Worm (Caenorhabditis elegans) whole organism, early embryonic: Measurements from ENCODE around the gene F22B7.3.

Source experiments
- B0310.2 ChIP-seq: sonication (generic microtip); optimal IDR thresholded peaks from 2 replicates; lab custom pipeline; 2016; ENCODE audit warnings: mild to moderate bottlenecking, missing genetic modification characterization, missing compliant biosample characterization
- F13C5.2 ChIP-seq: sonication (generic microtip); optimal IDR thresholded peaks from 2 replicates; lab custom pipeline; 2017; ENCODE audit warnings: mild to moderate bottlenecking, missing genetic modification characterization, inconsistent platforms, missing compliant biosample characterization
- aly-1 ChIP-seq: sonication (generic microtip); optimal IDR thresholded peaks from 2 replicates; lab custom pipeline; 2016; ENCODE audit warnings: missing genetic modification characterization, missing compliant biosample characterization
- ama-1 ChIP-seq: fragments of 150-350 bp; optimal IDR thresholded peaks from 2 replicates; lab custom pipeline; 2014
- ceh-36 ChIP-seq: sonication (generic microtip); optimal IDR thresholded peaks from 2 replicates; lab custom pipeline; 2016; ENCODE audit warnings: missing genetic modification characterization, inconsistent platforms, missing compliant biosample characterization
- flt-1 ChIP-seq: fragments of 200-800 bp; sonication (Bioruptor generic); IDR thresholded peaks from 2 replicates; pipeline ENCODE4 v1.3.6; 2022; ENCODE audit warnings: missing genetic modification characterization, missing compliant biosample characterization
- hmbx-1 ChIP-seq: sonication (generic microtip); optimal IDR thresholded peaks from 2 replicates; lab custom pipeline; 2016; ENCODE audit warnings: mild to moderate bottlenecking, missing genetic modification characterization, missing compliant biosample characterization
- hmg-4 ChIP-seq: fragments of 200-800 bp; sonication (Bioruptor generic); optimal IDR thresholded peaks from 2 replicates; lab custom pipeline; 2018; ENCODE audit warnings: mild to moderate bottlenecking, missing genetic modification characterization, missing compliant biosample characterization
- hnd-1 ChIP-seq: sonication (generic microtip); optimal IDR thresholded peaks from 2 replicates; lab custom pipeline; 2016; ENCODE audit warnings: missing genetic modification characterization, missing compliant biosample characterization
- pes-1 ChIP-seq: fragments of 200-800 bp; sonication (Bioruptor generic); IDR thresholded peaks from 2 replicates; pipeline ENCODE4 v1.3.6; 2022; ENCODE audit warnings: missing genetic modification reagents, missing genetic modification characterization, missing compliant biosample characterization
- scrt-1 ChIP-seq: fragments of 200-800 bp; sonication (Bioruptor generic); IDR thresholded peaks from 2 replicates; pipeline ENCODE4 v1.3.6; 2022; ENCODE audit warnings: missing genetic modification characterization, missing compliant biosample characterization
- sea-1 ChIP-seq: fragments of 200-800 bp; sonication (Bioruptor generic); conservative IDR thresholded peaks from 2 replicates; pipeline ENCODE4 v1.3.6; 2022; ENCODE audit warnings: missing genetic modification characterization, missing compliant biosample characterization
- tbx-37 ChIP-seq: fragments of 200-800 bp; sonication (Bioruptor generic); conservative IDR thresholded peaks from 2 replicates; pipeline ENCODE4 v1.3.6; 2022; ENCODE audit warnings: missing genetic modification reagents, missing genetic modification characterization, missing compliant biosample characterization
- tra-4 ChIP-seq: sonication (generic microtip); optimal IDR thresholded peaks from 2 replicates; lab custom pipeline; 2017; ENCODE audit warnings: missing genetic modification characterization, missing compliant biosample characterization

DNA sequence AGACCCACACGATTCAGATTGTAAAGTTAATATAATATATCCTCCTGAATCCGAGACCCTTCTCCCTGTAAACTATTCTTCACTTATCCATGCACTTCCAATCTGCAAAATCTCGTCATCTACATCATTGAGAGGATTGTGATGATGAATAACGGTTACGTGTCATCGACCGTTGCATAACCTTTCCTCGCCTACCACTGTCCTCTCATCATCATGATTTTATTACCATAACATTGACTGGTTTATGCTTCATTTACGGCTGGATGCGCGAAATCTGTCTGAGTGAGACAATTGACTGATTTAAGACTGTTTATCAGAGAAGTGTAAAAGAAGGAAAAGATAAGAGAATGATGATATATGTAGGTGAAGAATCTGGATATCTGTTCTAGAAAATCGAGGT lies 28.4 kb upstream of the F22B7.3 start:
- no peak for TF ChIP-seq tbx-37 (GFP tag; lab: Robert Waterston, UW)
- TF ChIP-seq flt-1 (GFP tag; lab: Robert Waterston, UW) = no peak
- no peak for TF ChIP-seq hmg-4 (GFP tag; lab: Kevin White, UChicago)
- no peak for TF ChIP-seq ama-1 (lab: Kevin White, UChicago)
- TF ChIP-seq sea-1 = no peak
- no peak for TF ChIP-seq hmbx-1 (tag; lab: Kevin White, UChicago)
- TF ChIP-seq tra-4 (tag; lab: Kevin White, UChicago) = no peak
- TF ChIP-seq pes-1 = no peak
- no peak for TF ChIP-seq F13C5.2 (tag; lab: Kevin White, UChicago)
- no peak for TF ChIP-seq ceh-36
- no peak for TF ChIP-seq hnd-1 (tag; lab: Kevin White, UChicago)
- no peak for TF ChIP-seq aly-1
- TF ChIP-seq scrt-1 (GFP tag; lab: Robert Waterston, UW) = no peak
- TF ChIP-seq B0310.2 = no peak
